Worm (Caenorhabditis elegans) whole organism, L4 larva: ENCODE data around the gene sre-5.

Experiments
- F26F4.8 ChIP-seq: fragments of 200-800 bp; sonication (Bioruptor generic); conservative IDR thresholded peaks from 2 replicates; pipeline ENCODE4 v1.3.6; 2022; ENCODE audit warnings: missing genetic modification characterization, missing compliant biosample characterization
- aha-1 ChIP-seq: fragments of 150-350 bp; peaks from one replicate; lab custom pipeline; 2014; ENCODE audit warnings: missing biosample characterization, missing genetic modification characterization
- ama-1 ChIP-seq: fragments of 150-350 bp; optimal IDR thresholded peaks from 2 replicates; lab custom pipeline; 2014; ENCODE audit warnings: inconsistent platforms, mixed read lengths
- egl-27 ChIP-seq: sonication (generic microtip); optimal IDR thresholded peaks from 3 replicates; lab custom pipeline; 2017; ENCODE audit warnings: missing biosample characterization, missing genetic modification reagents, missing genetic modification characterization
- fkh-10 ChIP-seq: fragments of 150-350 bp; optimal IDR thresholded peaks from 2 replicates; lab custom pipeline; 2014; ENCODE audit warnings: missing biosample characterization, missing genetic modification reagents, missing genetic modification characterization
- nhr-42 ChIP-seq: fragments of 200-800 bp; sonication (Bioruptor generic); IDR thresholded peaks from 2 replicates; pipeline ENCODE4 v1.3.6; 2022; ENCODE audit warnings: missing genetic modification characterization, missing compliant biosample characterization

DNA sequence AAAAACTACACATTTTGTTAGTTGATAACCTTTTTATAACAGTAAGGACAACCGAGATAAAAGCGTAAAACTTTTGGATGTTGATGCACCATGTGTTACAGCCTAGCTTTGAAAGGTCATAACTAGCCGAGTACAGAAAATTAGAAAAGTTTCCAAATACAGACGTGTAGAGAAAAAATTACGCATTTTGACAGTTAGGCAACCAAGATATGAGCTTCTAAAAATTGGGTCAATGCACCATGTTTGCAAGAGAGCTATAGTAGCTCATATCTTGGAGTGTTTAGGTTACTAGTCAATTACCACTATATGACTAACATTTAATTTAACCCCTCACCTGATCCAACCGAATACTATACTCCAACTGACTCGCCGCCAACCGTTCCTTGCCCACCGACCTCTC lies 12.1 kb upstream of the sre-5 start:
- TF ChIP-seq aha-1 (no peak), F26F4.8 (GFP tag; lab: Robert Waterston, UW) (no peak), nhr-42 (GFP tag; lab: Robert Waterston, UW) (no peak), fkh-10 (GFP tag; lab: Kevin White, UChicago) (no peak), egl-27 (tag; lab: Kevin White, UChicago) (no peak), ama-1 (no peak)
